Worm (Caenorhabditis elegans) whole organism, midembryonic: Measurements from ENCODE around the gene cyp-34A8.

Experiments
- T22C8.4 ChIP-seq: fragments of 200-800 bp; sonication (Bioruptor generic); IDR thresholded peaks from 2 replicates; pipeline ENCODE4 v1.3.6; 2022; ENCODE audit warnings: missing genetic modification characterization, missing compliant biosample characterization
- cog-1 ChIP-seq: sonication (generic microtip); optimal IDR thresholded peaks from 2 replicates; lab custom pipeline; 2016; ENCODE audit warnings: missing genetic modification characterization, missing compliant biosample characterization
- flt-1 ChIP-seq: fragments of 200-800 bp; sonication (Bioruptor generic); IDR thresholded peaks from 2 replicates; pipeline ENCODE4 v1.3.6; 2022; ENCODE audit warnings: missing genetic modification characterization, missing compliant biosample characterization
- klf-2 ChIP-seq: fragments of 200-800 bp; sonication (Bioruptor generic); conservative IDR thresholded peaks from 2 replicates; pipeline ENCODE4 v1.3.6; 2022; ENCODE audit warnings: missing genetic modification reagents, missing genetic modification characterization, missing compliant biosample characterization
- med-1 ChIP-seq: sonication (generic microtip); optimal IDR thresholded peaks from 2 replicates; lab custom pipeline; 2017; ENCODE audit warnings: missing genetic modification characterization, mild to moderate bottlenecking, missing compliant biosample characterization, antibody characterized with exemption, missing genetic modification reagents; ENCODE audit not compliant: insufficient read depth
- ref-1 ChIP-seq: fragments of 200-800 bp; sonication (Bioruptor generic); conservative IDR thresholded peaks from 2 replicates; pipeline ENCODE4 v1.3.6; 2022; ENCODE audit warnings: missing genetic modification reagents, missing genetic modification characterization, missing compliant biosample characterization
- tab-1 ChIP-seq: fragments of 200-800 bp; sonication (Bioruptor generic); IDR thresholded peaks from 2 replicates; pipeline ENCODE4 v1.3.6; 2022; ENCODE audit warnings: missing genetic modification characterization, missing compliant biosample characterization
- ztf-23 ChIP-seq: fragments of 200-800 bp; sonication (Bioruptor generic); IDR thresholded peaks from 2 replicates; pipeline ENCODE4 v1.3.6; 2022; ENCODE audit warnings: missing genetic modification reagents, missing genetic modification characterization, missing compliant biosample characterization
- ztf-29 ChIP-seq: fragments of 200-800 bp; sonication (Bioruptor generic); IDR thresholded peaks from 2 replicates; pipeline ENCODE4 v1.3.6; 2022; ENCODE audit warnings: missing genetic modification reagents, missing genetic modification characterization, missing compliant biosample characterization

Gene cyp-34A8

DNA sequence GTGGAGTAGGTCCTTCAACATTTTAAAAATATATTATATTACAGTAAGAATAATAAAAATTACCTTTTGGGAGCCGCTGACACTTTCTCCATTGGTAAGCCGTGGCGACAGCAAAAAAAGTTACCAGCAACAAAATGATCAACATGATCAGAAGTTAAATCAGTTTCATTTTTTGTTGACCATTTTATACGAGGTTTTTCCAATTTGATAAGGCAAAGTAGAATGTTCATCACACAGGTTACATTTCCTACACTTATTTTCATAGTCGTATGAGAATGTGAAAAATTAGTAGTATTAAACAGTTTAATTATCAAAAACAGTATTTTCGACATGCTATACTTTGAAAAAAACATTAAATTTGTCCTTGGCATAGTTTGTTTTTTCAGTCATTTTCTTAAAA, 5.2 kb upstream of the cyp-34A8 start, which contains the start of gene cyp-34A10:
Gene cyp-34A10 (minus strand): TSS at position 146 of the 400 bp plus-strand sequence.
- TF ChIP-seq flt-1 (no peak), med-1 (no peak), ref-1 (no peak), cog-1 (tag; lab: Kevin White, UChicago) (no peak), tab-1 (GFP tag; lab: Robert Waterston, UW) (no peak), klf-2 (GFP tag; lab: Robert Waterston, UW) (no peak), ztf-23 (GFP tag; lab: Robert Waterston, UW) (no peak), ztf-29 (GFP tag; lab: Robert Waterston, UW) (no peak), T22C8.4 (GFP tag; lab: Robert Waterston, UW) (no peak)

DNA sequence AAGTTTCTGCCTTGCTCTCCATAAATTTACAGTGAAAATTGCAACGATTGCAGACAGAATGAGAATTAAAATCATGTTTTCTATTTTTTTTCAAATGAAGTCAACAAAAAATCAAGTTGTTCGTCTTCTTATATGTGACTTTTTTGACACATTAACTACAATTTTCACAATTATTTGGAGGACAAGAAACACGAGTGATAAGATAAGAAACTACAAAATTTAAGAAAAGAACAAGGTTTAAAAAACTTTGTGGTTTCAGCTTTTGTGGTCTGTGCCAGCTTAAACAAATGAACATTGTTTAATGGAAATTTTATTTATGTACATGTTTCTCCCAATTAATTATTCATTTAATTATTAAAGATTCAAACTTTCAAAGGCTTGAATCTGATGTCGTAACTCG, 2.8 kb upstream of the cyp-34A8 start, which contains the start of gene cyp-34A9:
Gene cyp-34A9 (minus strand): TSS at position 131 of the 400 bp plus-strand sequence.
- no peak for TF ChIP-seq klf-2 (GFP tag; lab: Robert Waterston, UW)
- no peak for TF ChIP-seq ref-1
- no peak for TF ChIP-seq cog-1 (tag; lab: Kevin White, UChicago)
- TF ChIP-seq ztf-29 (GFP tag; lab: Robert Waterston, UW), result no peak
- TF ChIP-seq med-1, result no peak
- no peak for TF ChIP-seq flt-1
- no peak for TF ChIP-seq ztf-23 (GFP tag; lab: Robert Waterston, UW)
- no peak for TF ChIP-seq T22C8.4 (GFP tag; lab: Robert Waterston, UW)
- no peak for TF ChIP-seq tab-1 (GFP tag; lab: Robert Waterston, UW)

DNA sequence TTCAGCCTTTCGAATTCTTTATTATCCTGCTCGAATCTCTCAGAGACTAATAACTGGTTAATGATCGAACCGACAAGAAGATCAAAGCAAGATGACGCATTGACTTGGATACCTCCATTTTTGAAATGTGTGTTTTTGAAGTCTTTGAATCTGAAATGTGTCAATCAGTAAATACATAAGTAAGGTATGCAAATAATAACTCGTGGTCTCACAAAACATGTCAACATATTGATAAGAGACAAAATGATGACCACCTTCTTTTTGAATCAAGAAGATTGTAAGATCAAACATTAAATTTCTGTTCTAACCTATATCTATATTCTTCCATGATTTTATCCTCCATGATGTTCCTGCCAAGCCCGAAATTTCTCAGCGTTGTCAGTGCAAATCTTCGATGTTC, 2.0 kb upstream of the cyp-34A8 start:
- TF ChIP-seq tab-1 (GFP tag; lab: Robert Waterston, UW) (no peak), cog-1 (tag; lab: Kevin White, UChicago) (no peak), ztf-29 (GFP tag; lab: Robert Waterston, UW) (no peak), med-1 (no peak), ztf-23 (GFP tag; lab: Robert Waterston, UW) (no peak), flt-1 (no peak), T22C8.4 (GFP tag; lab: Robert Waterston, UW) (no peak), klf-2 (GFP tag; lab: Robert Waterston, UW) (no peak), ref-1 (no peak)

DNA sequence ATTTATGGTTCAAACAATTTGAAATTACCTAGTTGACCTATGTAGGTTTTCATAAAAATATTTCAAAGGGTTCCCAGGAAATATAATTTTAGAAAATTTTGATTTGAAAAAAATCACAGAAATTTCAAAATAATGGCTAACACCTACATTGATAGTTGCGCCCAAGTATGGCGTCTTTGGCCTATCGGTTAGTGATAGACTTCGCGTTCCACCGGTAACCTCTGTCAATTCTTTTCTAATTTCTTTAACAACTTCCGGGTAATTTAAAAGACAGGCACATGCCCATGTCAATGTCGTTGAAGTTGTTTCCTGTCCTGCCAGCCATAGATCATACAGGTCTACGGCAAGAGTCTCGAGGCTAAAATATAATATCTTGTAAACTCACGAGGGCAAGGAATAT, 1.3 kb upstream of the cyp-34A8 start:
- no peak for TF ChIP-seq med-1
- TF ChIP-seq T22C8.4 (GFP tag; lab: Robert Waterston, UW), result no peak
- no peak for TF ChIP-seq flt-1
- TF ChIP-seq ztf-23 (GFP tag; lab: Robert Waterston, UW), result no peak
- no peak for TF ChIP-seq klf-2 (GFP tag; lab: Robert Waterston, UW)
- TF ChIP-seq cog-1 (tag; lab: Kevin White, UChicago), result no peak
- no peak for TF ChIP-seq ztf-29 (GFP tag; lab: Robert Waterston, UW)
- no peak for TF ChIP-seq tab-1 (GFP tag; lab: Robert Waterston, UW)
- TF ChIP-seq ref-1, result no peak

DNA sequence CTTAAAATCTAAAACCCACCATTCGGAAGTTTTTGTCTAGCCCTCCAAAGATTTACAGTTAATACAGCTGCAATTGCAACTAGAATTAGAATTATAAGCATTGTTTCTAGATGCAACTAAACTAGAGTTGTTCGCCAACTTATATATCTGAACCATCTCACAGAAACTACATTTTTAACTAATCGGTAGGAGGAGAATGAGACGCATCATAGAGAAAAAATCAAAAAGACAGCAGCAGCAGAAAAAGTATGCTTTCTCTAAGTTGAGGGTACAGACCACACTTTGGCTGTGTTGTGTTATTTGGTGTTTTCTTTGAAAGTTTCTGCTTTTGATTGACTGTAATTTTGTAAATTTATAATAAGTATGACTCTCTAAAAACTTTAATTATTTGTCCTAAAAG, 3.9 kb downstream of the cyp-34A8 start, which contains the start of gene cyp-34A7:
Gene cyp-34A7 (minus strand): TSS at position 101 of the 400 bp plus-strand sequence.
- TF ChIP-seq tab-1 (GFP tag; lab: Robert Waterston, UW) (no peak), flt-1 (no peak), klf-2 (GFP tag; lab: Robert Waterston, UW) (no peak), med-1 (no peak), cog-1 (tag; lab: Kevin White, UChicago) (no peak), T22C8.4 (GFP tag; lab: Robert Waterston, UW) (no peak), ztf-23 (GFP tag; lab: Robert Waterston, UW) (no peak), ztf-29 (GFP tag; lab: Robert Waterston, UW) (no peak), ref-1 (no peak)

DNA sequence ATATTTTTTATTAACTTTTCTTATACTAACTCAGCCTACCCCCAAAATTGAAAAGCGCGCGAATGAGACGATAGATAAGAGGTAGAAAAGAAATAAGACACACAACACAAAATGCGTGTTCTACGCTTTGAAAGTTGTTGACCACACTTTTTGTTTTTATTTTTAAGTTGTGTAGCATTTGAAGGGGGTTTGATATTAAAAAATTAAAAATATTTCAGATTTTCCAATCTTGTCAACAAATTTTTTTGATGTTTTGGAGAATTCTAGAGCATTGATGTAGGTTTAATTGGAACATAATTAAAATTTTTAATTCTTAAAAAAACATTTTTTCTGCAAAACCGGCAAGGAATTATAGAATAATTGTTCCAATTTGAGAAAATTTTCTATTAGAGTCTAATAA, 6.4 kb downstream of the cyp-34A8 start, which contains the start of gene cyp-34A6:
Gene cyp-34A6 (minus strand): TSS at position 101 of the 400 bp plus-strand sequence.
- no peak for TF ChIP-seq T22C8.4 (GFP tag; lab: Robert Waterston, UW)

DNA sequence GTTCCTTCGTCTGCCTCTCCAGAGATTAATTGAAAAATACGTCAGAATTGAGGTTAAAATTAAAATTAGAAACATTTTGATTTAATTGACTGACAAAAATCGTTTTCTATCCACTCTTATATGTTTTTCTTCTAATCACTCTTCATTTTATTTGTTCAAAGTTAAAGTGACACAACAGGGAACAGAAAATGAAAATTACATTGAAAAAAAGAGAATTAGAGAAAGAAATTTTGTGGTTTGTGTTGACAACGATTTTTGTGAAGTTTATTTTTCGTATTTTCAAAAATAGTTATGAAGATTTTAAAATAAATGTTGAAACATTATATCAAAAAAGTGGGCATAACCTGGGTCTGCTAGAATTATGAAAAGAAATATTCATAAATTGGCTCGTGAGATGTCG, 10.0 kb downstream of the cyp-34A8 start, which contains the start of gene cyp-34A5:
Gene cyp-34A5 (minus strand): TSS at position 101 of the 400 bp plus-strand sequence.
- TF ChIP-seq T22C8.4 (GFP tag; lab: Robert Waterston, UW), result no peak
- no peak for TF ChIP-seq cog-1 (tag; lab: Kevin White, UChicago)
- TF ChIP-seq klf-2 (GFP tag; lab: Robert Waterston, UW), result no peak
- TF ChIP-seq ztf-23 (GFP tag; lab: Robert Waterston, UW), result no peak
- no peak for TF ChIP-seq ref-1
- no peak for TF ChIP-seq med-1
- TF ChIP-seq ztf-29 (GFP tag; lab: Robert Waterston, UW), result no peak
- TF ChIP-seq tab-1 (GFP tag; lab: Robert Waterston, UW), result no peak
- no peak for TF ChIP-seq flt-1

DNA sequence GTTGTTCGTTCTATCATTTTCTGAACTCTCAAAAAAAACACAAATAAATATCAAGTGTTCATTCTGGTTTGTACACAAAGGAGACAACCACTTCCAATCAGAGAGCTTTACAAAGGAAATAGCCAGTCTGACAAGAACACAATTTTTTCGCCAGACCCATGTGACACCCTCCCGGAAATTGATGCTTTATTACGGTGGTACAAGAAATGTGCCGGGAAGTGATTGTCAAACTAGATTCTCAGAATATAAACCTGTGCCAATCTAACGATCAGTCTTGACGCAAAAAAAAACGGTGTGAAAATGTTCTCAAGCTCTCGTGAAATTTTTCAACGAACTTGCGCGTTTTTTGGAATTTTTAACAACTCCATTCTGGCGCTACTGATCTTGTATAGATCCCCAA, 13.9 kb downstream of the cyp-34A8 start, which contains the start of gene str-247:
Gene str-247 (plus strand): TSS at position 301 of the 400 bp plus-strand sequence.
- no peak for TF ChIP-seq ztf-29 (GFP tag; lab: Robert Waterston, UW)
- TF ChIP-seq tab-1 (GFP tag; lab: Robert Waterston, UW), result no peak
- TF ChIP-seq ref-1, result no peak
- TF ChIP-seq cog-1 (tag; lab: Kevin White, UChicago), result no peak
- no peak for TF ChIP-seq klf-2 (GFP tag; lab: Robert Waterston, UW)
- TF ChIP-seq flt-1, result no peak
- TF ChIP-seq med-1, result no peak
- no peak for TF ChIP-seq T22C8.4 (GFP tag; lab: Robert Waterston, UW)
- no peak for TF ChIP-seq ztf-23 (GFP tag; lab: Robert Waterston, UW)

DNA sequence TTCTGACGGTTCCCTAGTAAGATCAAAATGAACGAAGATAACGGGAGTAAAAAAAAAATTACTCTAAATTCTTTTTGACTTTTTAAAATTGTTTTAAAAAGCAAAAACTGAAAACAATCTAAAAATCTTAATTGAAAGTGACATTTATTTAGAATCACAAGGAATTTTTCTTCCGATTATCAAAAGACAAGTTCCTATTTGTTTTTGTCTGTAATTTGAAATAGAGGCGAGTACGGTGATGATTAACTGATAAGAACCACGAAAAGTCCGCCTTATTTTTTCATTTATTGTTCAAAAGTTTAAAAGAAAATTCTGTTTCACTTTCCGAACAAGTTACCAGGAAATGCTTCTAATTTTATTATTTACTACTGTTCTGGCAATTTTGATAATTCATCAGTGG, 17.9 kb downstream of the cyp-34A8 start, which contains the start of gene dach-1:
Gene dach-1 (plus strand): TSS at position 301 of the 400 bp plus-strand sequence.
- TF ChIP-seq cog-1 (tag; lab: Kevin White, UChicago), result no peak
- TF ChIP-seq ztf-23 (GFP tag; lab: Robert Waterston, UW), result no peak
- TF ChIP-seq med-1, result no peak
- TF ChIP-seq tab-1 (GFP tag; lab: Robert Waterston, UW), result no peak
- TF ChIP-seq ref-1, result no peak
- TF ChIP-seq klf-2 (GFP tag; lab: Robert Waterston, UW), result no peak
- TF ChIP-seq ztf-29 (GFP tag; lab: Robert Waterston, UW), result no peak
- no peak for TF ChIP-seq T22C8.4 (GFP tag; lab: Robert Waterston, UW)
- no peak for TF ChIP-seq flt-1

DNA sequence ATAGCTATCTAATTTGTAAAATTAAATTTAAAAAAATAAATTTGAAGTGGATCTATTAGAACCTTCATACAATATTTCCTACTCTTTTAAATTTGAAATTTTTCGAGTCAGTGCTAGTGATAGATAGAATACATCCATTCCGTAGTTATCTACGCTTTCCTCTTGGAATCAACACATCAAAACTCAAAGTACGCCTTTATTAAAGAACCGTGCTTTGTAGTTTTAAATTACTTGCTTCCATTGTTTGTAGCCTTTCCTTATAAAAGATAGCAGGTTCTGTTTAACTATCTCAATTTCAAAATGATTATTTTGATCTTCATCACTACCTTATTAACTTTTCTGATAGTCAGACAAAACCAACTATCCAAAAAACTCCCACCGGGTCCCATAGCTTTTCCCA, 22.6 kb downstream of the cyp-34A8 start, which contains the start of gene cyp-35B3:
Gene cyp-35B3 (plus strand): TSS at position 301 of the 400 bp plus-strand sequence.
- no peak for TF ChIP-seq flt-1
- no peak for TF ChIP-seq ref-1
- TF ChIP-seq ztf-29 (GFP tag; lab: Robert Waterston, UW), result no peak
- TF ChIP-seq med-1, result no peak
- no peak for TF ChIP-seq tab-1 (GFP tag; lab: Robert Waterston, UW)
- TF ChIP-seq ztf-23 (GFP tag; lab: Robert Waterston, UW), result no peak
- no peak for TF ChIP-seq cog-1 (tag; lab: Kevin White, UChicago)
- TF ChIP-seq T22C8.4 (GFP tag; lab: Robert Waterston, UW), result no peak
- no peak for TF ChIP-seq klf-2 (GFP tag; lab: Robert Waterston, UW)
